Fruit fly (Drosophila melanogaster): ENCODE results near the gene Ufsp2.
A peak's percentile ranks its signal among the peaks of the same experiment; 100 is the strongest.

DNA sequence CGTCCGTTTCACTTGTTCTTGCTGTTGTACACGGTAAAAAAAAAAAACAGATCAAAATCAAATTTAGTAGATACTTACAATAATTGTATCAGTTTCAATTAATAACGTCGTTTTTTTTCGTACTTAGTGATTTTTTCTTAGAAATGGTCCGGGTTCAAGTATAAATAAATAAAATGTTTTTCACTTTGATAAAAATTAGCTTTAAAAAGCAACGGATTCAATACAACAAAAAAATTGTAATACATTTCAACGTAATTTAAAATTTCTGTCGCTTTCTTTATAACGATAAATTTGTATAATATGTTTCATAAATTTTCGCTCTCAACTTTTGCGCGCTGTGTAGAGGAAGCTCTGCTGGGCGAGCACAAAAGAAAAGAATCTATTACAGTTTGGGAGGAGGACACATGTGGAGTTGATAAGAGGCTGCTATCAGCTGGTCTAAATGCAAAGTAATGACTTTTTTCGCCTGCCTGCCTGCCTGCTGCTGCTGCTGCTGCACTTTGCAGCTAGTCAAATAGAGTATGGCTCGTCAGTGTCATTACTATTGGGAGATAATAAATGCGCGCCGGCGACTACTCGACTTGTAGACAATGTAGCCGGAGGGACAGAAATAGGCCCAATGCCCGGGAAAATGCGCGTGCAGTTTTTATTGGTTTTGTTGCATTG, 38.3 kb upstream of the Ufsp2 start:
- TF ChIP-seq sv (GFP tag; optimal IDR thresholded peaks at IDR 0.05) (peak; percentile 10), Mio (GFP tag; optimal IDR thresholded peaks at IDR 0.05) (no peak), brk (GFP tag; optimal IDR thresholded peaks at IDR 0.05) (peak; percentile 36), dmrt93B (GFP tag; optimal IDR thresholded peaks at IDR 0.05) (no peak), psq (GFP tag; optimal IDR thresholded peaks at IDR 0.05) (peak; percentile 44), lola (GFP tag; optimal IDR thresholded peaks at IDR 0.05) (no peak), tai (GFP tag; optimal IDR thresholded peaks at IDR 0.05) (no peak), Hr78 (GFP tag; optimal IDR thresholded peaks at IDR 0.05) (no peak), br (GFP tag; optimal IDR thresholded peaks at IDR 0.05) (peak; percentile 24), OdsH (GFP tag; optimal IDR thresholded peaks at IDR 0.05) (peak; percentile 46)
